Worm (Caenorhabditis elegans) whole organism, young adult: Measurements from ENCODE around the gene Y7A5A.10.

Source experiments
- B0035.1 ChIP-seq: sonication (generic microtip); optimal IDR thresholded peaks from 2 replicates; lab custom pipeline; 2016; ENCODE audit warnings: missing genetic modification characterization, mild to moderate bottlenecking, missing compliant biosample characterization, missing genotype, missing genetic modification reagents
- F39B2.1 ChIP-seq: fragments of 200-800 bp; sonication (Bioruptor generic); IDR thresholded peaks from 2 replicates; pipeline ENCODE4 v1.3.6; 2022; ENCODE audit warnings: missing genetic modification reagents, missing genetic modification characterization, missing compliant biosample characterization
- F55B11.4 ChIP-seq: sonication (generic microtip); optimal IDR thresholded peaks from 2 replicates; lab custom pipeline; 2016; ENCODE audit warnings: missing compliant biosample characterization, missing genetic modification characterization, borderline replicate concordance; ENCODE audit not compliant: insufficient read depth
- F57A8.1 ChIP-seq: fragments of 200-800 bp; sonication (Bioruptor generic); optimal IDR thresholded peaks from 2 replicates; lab custom pipeline; 2018; ENCODE audit warnings: mild to moderate bottlenecking, missing genetic modification characterization, moderate library complexity, missing compliant biosample characterization
- T07F8.4 ChIP-seq: sonication (generic microtip); optimal IDR thresholded peaks from 2 replicates; lab custom pipeline; 2016; ENCODE audit warnings: mild to moderate bottlenecking, missing genetic modification characterization, moderate library complexity, missing compliant biosample characterization
- T26A5.8 ChIP-seq: sonication (generic microtip); optimal IDR thresholded peaks from 2 replicates; lab custom pipeline; 2016; ENCODE audit warnings: missing genetic modification characterization, missing compliant biosample characterization
- Y53F4B.3 ChIP-seq: fragments of 200-800 bp; sonication (Bioruptor generic); IDR thresholded peaks from 2 replicates; pipeline ENCODE4 v1.3.6; 2022; ENCODE audit warnings: missing genetic modification reagents, missing genetic modification characterization, missing compliant biosample characterization
- Y56A3A.18 ChIP-seq: fragments of 200-800 bp; sonication (Bioruptor generic); IDR thresholded peaks from 2 replicates; pipeline ENCODE4 v1.3.6; 2022; ENCODE audit warnings: missing genetic modification reagents, missing genetic modification characterization, missing compliant biosample characterization
- Y67H2A.10 ChIP-seq: fragments of 200-800 bp; sonication (Bioruptor generic); conservative IDR thresholded peaks from 2 replicates; pipeline ENCODE4 v1.3.6; 2022; ENCODE audit warnings: missing genetic modification reagents, missing genetic modification characterization, missing compliant biosample characterization
- Y79H2A.3 ChIP-seq: fragments of 200-800 bp; sonication (Bioruptor generic); conservative IDR thresholded peaks from 2 replicates; pipeline ENCODE4 v1.3.6; 2022; ENCODE audit warnings: missing genetic modification reagents, missing genetic modification characterization, missing compliant biosample characterization
- Y95B8A.8 ChIP-seq: fragments of 200-800 bp; sonication (Bioruptor generic); IDR thresholded peaks from 2 replicates; pipeline ENCODE4 v1.3.6; 2022; ENCODE audit warnings: missing genetic modification reagents, missing genetic modification characterization, missing compliant biosample characterization
- athp-1 ChIP-seq: sonication (generic microtip); optimal IDR thresholded peaks from 2 replicates; lab custom pipeline; 2017; ENCODE audit warnings: mild to moderate bottlenecking, missing genetic modification characterization, missing compliant biosample characterization
- attf-3 ChIP-seq: fragments of 200-800 bp; sonication (Bioruptor generic); conservative IDR thresholded peaks from 2 replicates; pipeline ENCODE4 v1.3.6; 2022; ENCODE audit warnings: missing genetic modification reagents, missing genetic modification characterization, missing compliant biosample characterization
- attf-6 ChIP-seq: fragments of 200-800 bp; sonication (Bioruptor generic); IDR thresholded peaks from 2 replicates; pipeline ENCODE4 v1.3.6; 2022; ENCODE audit warnings: missing genetic modification reagents, missing genetic modification characterization, missing compliant biosample characterization
- bed-2 ChIP-seq: fragments of 200-800 bp; sonication (Bioruptor generic); IDR thresholded peaks from 2 replicates; pipeline ENCODE4 v1.3.6; 2022; ENCODE audit warnings: missing genetic modification reagents, missing genetic modification characterization, missing compliant biosample characterization
- ceh-91 ChIP-seq: fragments of 200-800 bp; sonication (Bioruptor generic); IDR thresholded peaks from 2 replicates; pipeline ENCODE4 v1.3.6; 2022; ENCODE audit warnings: missing genetic modification reagents, missing genetic modification characterization, missing compliant biosample characterization
- die-1 ChIP-seq: sonication (generic microtip); optimal IDR thresholded peaks from 2 replicates; lab custom pipeline; 2016; ENCODE audit warnings: missing genotype, mild to moderate bottlenecking, missing genetic modification characterization, missing compliant biosample characterization
- egrh-3 ChIP-seq: fragments of 200-800 bp; sonication (Bioruptor generic); IDR thresholded peaks from 2 replicates; pipeline ENCODE4 v1.3.6; 2022; ENCODE audit warnings: missing genetic modification reagents, missing genetic modification characterization, missing compliant biosample characterization
- ets-4 ChIP-seq: fragments of 200-800 bp; sonication (Bioruptor generic); optimal IDR thresholded peaks from 2 replicates; lab custom pipeline; 2018; ENCODE audit warnings: mild to moderate bottlenecking, missing genetic modification characterization, missing compliant biosample characterization
- gei-17 ChIP-seq: fragments of 200-800 bp; sonication (Bioruptor generic); optimal IDR thresholded peaks from 2 replicates; lab custom pipeline; 2018; ENCODE audit warnings: mild to moderate bottlenecking, missing genetic modification characterization, missing compliant biosample characterization
- hmg-1.2 ChIP-seq: fragments of 200-800 bp; sonication (Bioruptor generic); IDR thresholded peaks from 2 replicates; pipeline ENCODE4 v1.3.6; 2022; ENCODE audit warnings: missing genetic modification reagents, missing genetic modification characterization, missing compliant biosample characterization
- let-526 ChIP-seq: fragments of 200-800 bp; sonication (Bioruptor generic); IDR thresholded peaks from 2 replicates; pipeline ENCODE4 v1.3.6; 2022; ENCODE audit warnings: missing genetic modification reagents, missing genetic modification characterization, missing compliant biosample characterization
- let-607 ChIP-seq, 2 experiments: fragments of 200-800 bp in 1 of 2; sonication (Bioruptor generic) in 1 of 2; sonication (generic microtip) in 1 of 2; optimal IDR thresholded peaks; 2 replicates each; lab custom pipeline; 2016 to 2018; ENCODE audit warnings: mild to moderate bottlenecking in 2 of 2, missing compliant biosample characterization in 2 of 2, missing genetic modification characterization in 2 of 2, moderate library complexity in 2 of 2, missing genotype in 1 of 2
- lin-26 ChIP-seq: fragments of 200-800 bp; sonication (Bioruptor generic); IDR thresholded peaks from 2 replicates; pipeline ENCODE4 v1.3.6; 2022; ENCODE audit warnings: missing genetic modification reagents, missing genetic modification characterization, missing compliant biosample characterization
- lin-35 ChIP-seq, 3 experiments: fragments of 150-350 bp in 2 of 3; sonication (generic microtip) in 1 of 3; optimal IDR thresholded peaks; 2 replicates each; lab custom pipeline; 2014 to 2018; ENCODE audit warnings: missing biosample characterization in 3 of 3, missing genetic modification characterization in 3 of 3, missing genetic modification reagents in 3 of 3
- lin-40 ChIP-seq: sonication (generic microtip); optimal IDR thresholded peaks from 2 replicates; lab custom pipeline; 2016; ENCODE audit warnings: missing genetic modification characterization, mild to moderate bottlenecking, missing compliant biosample characterization, missing genotype, missing genetic modification reagents
- lin-54 ChIP-seq: fragments of 200-800 bp; sonication (Bioruptor generic); optimal IDR thresholded peaks from 2 replicates; lab custom pipeline; 2018; ENCODE audit warnings: mild to moderate bottlenecking, missing genetic modification characterization, missing compliant biosample characterization
- lsy-27 ChIP-seq: sonication (generic microtip); optimal IDR thresholded peaks from 2 replicates; lab custom pipeline; 2017; ENCODE audit warnings: missing genetic modification characterization, mild to moderate bottlenecking, missing compliant biosample characterization, antibody characterized with exemption, missing genotype, borderline replicate concordance; ENCODE audit not compliant: insufficient read depth
- madf-6 ChIP-seq: fragments of 200-800 bp; sonication (Bioruptor generic); IDR thresholded peaks from 2 replicates; pipeline ENCODE4 v1.3.6; 2022; ENCODE audit warnings: missing genetic modification reagents, missing genetic modification characterization, missing compliant biosample characterization
- mes-4 ChIP-seq: sonication (generic microtip); optimal IDR thresholded peaks from 2 replicates; lab custom pipeline; 2016; ENCODE audit warnings: missing genotype, missing genetic modification characterization, missing compliant biosample characterization
- nfyb-1 ChIP-seq: fragments of 200-800 bp; sonication (Bioruptor generic); IDR thresholded peaks from 2 replicates; pipeline ENCODE4 v1.3.6; 2022; ENCODE audit warnings: missing genetic modification reagents, missing genetic modification characterization, missing compliant biosample characterization
- nhr-120 ChIP-seq: fragments of 200-800 bp; sonication (Bioruptor generic); IDR thresholded peaks from 2 replicates; pipeline ENCODE4 v1.3.6; 2022; ENCODE audit warnings: missing genetic modification characterization, missing compliant biosample characterization
- nhr-179 ChIP-seq: sonication (generic microtip); optimal IDR thresholded peaks from 2 replicates; lab custom pipeline; 2016; ENCODE audit warnings: mild to moderate bottlenecking, missing genetic modification characterization, missing compliant biosample characterization
- nhr-80 ChIP-seq: sonication (generic microtip); optimal IDR thresholded peaks from 2 replicates; lab custom pipeline; 2016; ENCODE audit warnings: missing genetic modification characterization, missing compliant biosample characterization
- repo-1 ChIP-seq: sonication (generic microtip); optimal IDR thresholded peaks from 2 replicates; lab custom pipeline; 2017; ENCODE audit warnings: mild to moderate bottlenecking, missing genetic modification characterization, missing compliant biosample characterization
- rpc-1 ChIP-seq, 2 experiments: fragments of 150-350 bp in 1 of 2; sonication (generic microtip) in 1 of 2; optimal IDR thresholded peaks; 2 replicates each; lab custom pipeline; 2014 to 2018; ENCODE audit warnings: missing biosample characterization in 1 of 2, missing genetic modification characterization in 1 of 2, missing genetic modification reagents in 1 of 2, missing genotype in 1 of 2
- sea-2 ChIP-seq: fragments of 200-800 bp; sonication (Bioruptor generic); IDR thresholded peaks from 2 replicates; pipeline ENCODE4 v1.3.6; 2022; ENCODE audit warnings: missing genetic modification characterization, missing compliant biosample characterization
- snpc-3.4 ChIP-seq: sonication (generic microtip); optimal IDR thresholded peaks from 2 replicates; lab custom pipeline; 2017; ENCODE audit warnings: missing genetic modification characterization, mild to moderate bottlenecking, missing compliant biosample characterization, antibody characterized with exemption, moderate library complexity, missing genotype, missing genetic modification reagents
- tbp1 ChIP-seq: fragments of 200-800 bp; sonication (Bioruptor generic); optimal IDR thresholded peaks from 2 replicates; lab custom pipeline; 2018; ENCODE audit warnings: mild to moderate bottlenecking, missing genetic modification characterization, missing compliant biosample characterization
- unc-130 ChIP-seq: sonication (generic microtip); optimal IDR thresholded peaks from 2 replicates; lab custom pipeline; 2016; ENCODE audit warnings: missing genetic modification reagents, missing genetic modification characterization, missing compliant biosample characterization
- unc-62 ChIP-seq: fragments of 150-350 bp; optimal IDR thresholded peaks from 2 replicates; lab custom pipeline; 2014; ENCODE audit warnings: missing biosample characterization, missing genetic modification reagents, missing genetic modification characterization
- xnd-1 ChIP-seq: sonication (generic microtip); optimal IDR thresholded peaks from 2 replicates; lab custom pipeline; 2016; ENCODE audit warnings: missing genotype, missing genetic modification reagents, missing genetic modification characterization, missing compliant biosample characterization
- zim-3 ChIP-seq: sonication (generic microtip); optimal IDR thresholded peaks from 2 replicates; lab custom pipeline; 2017; ENCODE audit warnings: mild to moderate bottlenecking, missing genetic modification characterization, moderate library complexity, missing compliant biosample characterization
- ztf-22 ChIP-seq: fragments of 200-800 bp; sonication (Bioruptor generic); optimal IDR thresholded peaks from 2 replicates; lab custom pipeline; 2018; ENCODE audit warnings: mild to moderate bottlenecking, missing genetic modification characterization, moderate library complexity, missing compliant biosample characterization
- ztf-3 ChIP-seq: fragments of 200-800 bp; sonication (Bioruptor generic); optimal IDR thresholded peaks from 2 replicates; lab custom pipeline; 2018; ENCODE audit warnings: mild to moderate bottlenecking, missing genetic modification characterization, missing compliant biosample characterization

Y7A5A.10 gene

DNA sequence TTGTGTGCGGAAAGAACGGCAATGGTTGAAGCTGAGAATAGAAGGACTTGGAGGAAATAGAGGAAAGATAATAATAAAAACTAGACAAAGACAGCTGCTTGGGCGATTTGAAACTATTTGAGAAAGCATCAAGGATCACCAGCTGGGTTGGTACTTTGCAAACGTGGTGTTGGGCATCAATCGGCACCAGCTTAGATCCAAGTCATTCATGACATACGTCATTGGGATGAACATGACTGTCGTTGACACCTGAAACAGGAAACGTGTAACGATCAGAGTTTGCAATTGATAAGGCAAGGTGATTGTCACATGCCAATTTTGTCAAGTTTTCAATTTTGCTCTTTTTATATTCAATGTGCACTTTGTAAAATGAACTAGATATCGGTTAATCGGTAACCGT lies 47.6 kb upstream of the Y7A5A.10 start (continued):
- TF ChIP-seq egrh-3 (GFP tag; lab: Robert Waterston, UW) = no peak
- TF ChIP-seq F39B2.1 (GFP tag; lab: Robert Waterston, UW) = no peak
- TF ChIP-seq attf-3 = no peak
- TF ChIP-seq let-607 (tag; optimal IDR thresholded peaks at IDR 0.05; lab: Kevin White, UChicago) = peak; percentile 99
- TF ChIP-seq gei-17 = peak; percentile 25
- peak; percentile 74 for TF ChIP-seq ets-4 (GFP tag; lab: Kevin White, UChicago)
- no peak for TF ChIP-seq xnd-1 (tag; lab: Kevin White, UChicago)
- no peak for TF ChIP-seq lsy-27 (tag; lab: Kevin White, UChicago)
- TF ChIP-seq Y56A3A.18 = peak; percentile 47; the same call in 1 of the 2 replicates
- TF ChIP-seq, all 124 proteins: peak for 27

DNA sequence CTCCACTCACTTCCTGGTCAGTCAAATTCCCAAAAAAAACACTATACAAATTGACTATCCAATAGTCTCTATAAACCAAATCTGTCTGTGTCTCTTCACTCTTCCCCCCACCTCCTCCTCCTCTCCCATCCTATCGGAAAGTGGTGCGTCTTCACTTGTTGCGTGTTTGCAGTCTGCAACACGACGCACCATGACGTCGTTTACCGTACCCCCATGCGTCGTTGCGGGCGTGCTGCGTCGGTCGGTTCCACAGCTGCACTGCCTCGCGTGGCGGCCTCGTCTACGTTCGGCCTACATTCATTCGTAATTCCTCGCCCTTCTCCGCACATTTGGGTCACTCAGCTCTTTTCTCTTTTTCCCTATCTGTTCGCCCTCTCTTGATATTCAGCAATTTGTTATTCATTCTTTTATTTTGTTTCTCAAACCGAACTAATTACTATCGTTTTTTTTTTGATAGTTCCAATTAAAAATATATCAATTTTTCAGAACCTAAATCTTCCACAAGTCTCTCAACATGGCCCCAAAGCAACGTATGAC lies 46.3 kb upstream of the Y7A5A.10 start, which contains the start of gene serp-1.1:
serp-1.1 (plus strand) TSS at position 487 of the 537 bp plus-strand sequence.
- TF ChIP-seq repo-1 = peak; percentile 94
- no peak for TF ChIP-seq snpc-3.4 (tag; lab: Kevin White, UChicago)
- TF ChIP-seq nhr-179 (tag; lab: Kevin White, UChicago) = no peak
- TF ChIP-seq Y67H2A.10 (GFP tag; lab: Robert Waterston, UW) = peak; percentile 53; the same call in 1 of the 2 replicates
- TF ChIP-seq F39B2.1 (GFP tag; lab: Robert Waterston, UW) = 0 out of 2 replicates have a peak, but pooled peaks have one; percentile 46
- peak; percentile 94 for TF ChIP-seq let-526 (GFP tag; lab: Robert Waterston, UW)
- peak; percentile 75 for TF ChIP-seq die-1 (tag; lab: Kevin White, UChicago)
- peak; percentile 77 for TF ChIP-seq tbp1 (GFP tag; lab: Kevin White, UChicago)
- TF ChIP-seq bed-2 (GFP tag; lab: Robert Waterston, UW) = peak; percentile 87; the same call in 1 of the 2 replicates
- TF ChIP-seq Y79H2A.3 = no peak
- peak; percentile 98 for TF ChIP-seq ztf-22 (GFP tag; lab: Kevin White, UChicago)
- TF ChIP-seq Y56A3A.18 = peak; percentile 94
- TF ChIP-seq ceh-91 (GFP tag; lab: Robert Waterston, UW) = 0 out of 2 replicates have a peak, but pooled peaks have one; percentile 35
- peak; percentile 90; the same call in 1 of the 2 replicates for TF ChIP-seq nhr-120 (GFP tag; lab: Robert Waterston, UW)
- TF ChIP-seq B0035.1 (tag; lab: Kevin White, UChicago) = peak; percentile 89
- peak; percentile 85 for TF ChIP-seq athp-1 (tag; lab: Kevin White, UChicago)
- TF ChIP-seq ztf-3 (GFP tag; lab: Kevin White, UChicago) = peak; percentile 92
- TF ChIP-seq T26A5.8 (tag; lab: Kevin White, UChicago) = no peak
- peak; percentile 99 for TF ChIP-seq nfyb-1 (GFP tag; lab: Robert Waterston, UW)
- peak; percentile 50 for TF ChIP-seq F57A8.1 (GFP tag; lab: Kevin White, UChicago)
- peak; percentile 68 for TF ChIP-seq zim-3 (tag; lab: Kevin White, UChicago)
- peak; percentile 87 for TF ChIP-seq hmg-1.2
- peak; percentile 100 for TF ChIP-seq nhr-80 (tag; lab: Kevin White, UChicago)
- peak; percentile 32 for TF ChIP-seq rpc-1 (optimal IDR thresholded peaks at IDR 0.05; lab: Kevin White, UChicago)
- TF ChIP-seq rpc-1 (tag; optimal IDR thresholded peaks at IDR 0.05; lab: Kevin White, UChicago) = no peak
- peak in 2 of 3 experiments; percentile 61 to 90 for TF ChIP-seq lin-35 (GFP tag; optimal IDR thresholded peaks at IDR 0.05; lab: Kevin White, UChicago)
- peak; percentile 86 for TF ChIP-seq lin-26 (GFP tag; lab: Robert Waterston, UW)
- TF ChIP-seq sea-2 (GFP tag; lab: Robert Waterston, UW) = peak; percentile 60; the same call in 1 of the 2 replicates
- no peak for TF ChIP-seq mes-4 (tag; lab: Kevin White, UChicago)
- no peak for TF ChIP-seq F55B11.4 (tag; lab: Kevin White, UChicago)
- TF ChIP-seq madf-6 (GFP tag; lab: Robert Waterston, UW) = no peak; the same call in 1 of the 2 replicates
- peak; percentile 87 for TF ChIP-seq Y95B8A.8 (GFP tag; lab: Robert Waterston, UW)
- TF ChIP-seq gei-17 = peak; percentile 90
- TF ChIP-seq lin-54 (GFP tag; lab: Kevin White, UChicago) = peak; percentile 88
- TF ChIP-seq attf-6 (GFP tag; lab: Robert Waterston, UW) = no peak
- peak; percentile 98 for TF ChIP-seq lin-40
- no peak for TF ChIP-seq Y53F4B.3 (GFP tag; lab: Robert Waterston, UW)
- TF ChIP-seq unc-130 = no peak
- TF ChIP-seq unc-62 (GFP tag; lab: Kevin White, UChicago) = peak; percentile 64
- peak; percentile 40 for TF ChIP-seq T07F8.4 (tag; lab: Kevin White, UChicago)
